Fruit fly (Drosophila melanogaster) Kc167 (cell line): ENCODE results near the gene CG11597.

Experiments
- Myc ChIP-seq: fragments of >200 bp; optimal IDR thresholded peaks from 2 replicates; lab custom pipeline; 2017; ENCODE audit warnings: missing external identifiers
- Sin3A ChIP-seq: fragments of >200 bp; optimal IDR thresholded peaks from 2 replicates; lab custom pipeline; 2018; ENCODE audit warnings: missing external identifiers
- h ChIP-seq: fragments of >200 bp; optimal IDR thresholded peaks from 3 replicates; lab custom pipeline; 2018; ENCODE audit warnings: missing external identifiers
- insv ChIP-seq: fragments of >200 bp; optimal IDR thresholded peaks from 3 replicates; lab custom pipeline; 2018; ENCODE audit warnings: missing external identifiers
- psq ChIP-seq: fragments of >200 bp; optimal IDR thresholded peaks from 2 replicates; lab custom pipeline; 2017; ENCODE audit warnings: missing external identifiers
- ttk ChIP-seq: sonication (Bioruptor generic); optimal IDR thresholded peaks from 2 replicates; lab custom pipeline; 2017; ENCODE audit warnings: missing external identifiers

DNA sequence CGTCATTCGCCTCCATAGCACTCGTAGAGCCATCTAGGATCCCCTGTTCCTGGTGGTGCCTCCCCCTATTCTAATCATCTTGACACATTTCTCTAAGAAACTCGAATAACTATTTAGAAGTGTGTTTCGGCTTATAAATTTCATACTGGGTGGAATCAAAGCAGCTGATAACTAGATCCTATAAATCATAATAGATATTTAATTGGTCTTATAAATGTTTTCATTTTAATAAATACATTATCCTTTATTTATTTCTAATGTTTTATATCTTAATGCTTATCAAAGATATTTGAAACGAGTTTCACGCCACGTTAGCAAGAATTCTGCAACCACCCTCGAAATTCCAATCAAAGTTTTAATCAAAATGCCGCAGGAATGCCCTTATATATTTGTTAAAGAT is 49.1 kb upstream of the CG11597 start, which contains the start of gene CG5906:
- no peak for TF ChIP-seq h (lab: Kevin White, UChicago)
- no peak for TF ChIP-seq psq (lab: Kevin White, UChicago)
- TF ChIP-seq Sin3A (lab: Kevin White, UChicago) = no peak
- no peak for TF ChIP-seq insv (lab: Kevin White, UChicago)
- TF ChIP-seq ttk (lab: Kevin White, UChicago) = no peak
- no peak for TF ChIP-seq Myc (lab: Kevin White, UChicago)
